Fruit fly (Drosophila melanogaster): ENCODE data around the gene AIF.

The AIF gene

dm6 chr2L:2168184-2168893 lies 16.8 kb downstream of the AIF start (continued):
- TF ChIP-seq hb (GFP tag; IDR thresholded peaks at IDR 0.05; ENCODE audit: partially characterized antibody) (no peak), CG12219 (GFP tag; optimal IDR thresholded peaks at IDR 0.05) (peak; percentile 63), CG4404 (GFP tag; IDR thresholded peaks at IDR 0.05) (no peak), CG10267 (tag; optimal IDR thresholded peaks at IDR 0.05) (no peak), Eip74EF (GFP tag; optimal IDR thresholded peaks at IDR 0.05) (no peak), Chrac-16 (GFP tag; optimal IDR thresholded peaks at IDR 0.05) (no peak), CG3407 (GFP tag; optimal IDR thresholded peaks at IDR 0.05) (peak; percentile 20), Sin3A (optimal IDR thresholded peaks at IDR 0.05) (no peak), CG6765 (GFP tag; optimal IDR thresholded peaks at IDR 0.05) (peak; percentile 29), jumu (GFP tag; optimal IDR thresholded peaks at IDR 0.05) (no peak), CG6272 (GFP tag; IDR thresholded peaks at IDR 0.05) (no peak), grau (tag; optimal IDR thresholded peaks at IDR 0.05) (no peak), bcd (GFP tag; optimal IDR thresholded peaks at IDR 0.05) (no peak), CG10462 (GFP tag; optimal IDR thresholded peaks at IDR 0.05) (no peak), CG5245 (GFP tag; optimal IDR thresholded peaks at IDR 0.05) (no peak), CG2120 (GFP tag; optimal IDR thresholded peaks at IDR 0.05) (no peak), Doc3 (GFP tag; IDR thresholded peaks at IDR 0.05; ENCODE audit: partially characterized antibody) (no peak), Bgb (GFP tag; IDR thresholded peaks at IDR 0.05; ENCODE audit: partially characterized antibody) (no peak), pum (GFP tag; optimal IDR thresholded peaks at IDR 0.05) (no peak), CG9215 (GFP tag; IDR thresholded peaks at IDR 0.05) (no peak), CG11695 (GFP tag; IDR thresholded peaks at IDR 0.05) (no peak), CG17361 (GFP tag; IDR thresholded peaks at IDR 0.05) (no peak), ato (GFP tag; IDR thresholded peaks at IDR 0.05; ENCODE audit: partially characterized antibody) (no peak), croc (GFP tag; conservative IDR thresholded peaks at IDR 0.05) (no peak), CG17186 (GFP tag; optimal IDR thresholded peaks at IDR 0.05) (no peak), Poxn (GFP tag; IDR thresholded peaks at IDR 0.05) (no peak), CG11247 (GFP tag; IDR thresholded peaks at IDR 0.05) (no peak), repo (GFP tag; optimal IDR thresholded peaks at IDR 0.05) (no peak), Hr3 (GFP tag; optimal IDR thresholded peaks at IDR 0.05) (no peak), Usf (GFP tag; optimal IDR thresholded peaks at IDR 0.05) (no peak), sc (optimal IDR thresholded peaks at IDR 0.05) (no peak), sc (GFP tag; optimal IDR thresholded peaks at IDR 0.05) (no peak), mirr (GFP tag; optimal IDR thresholded peaks at IDR 0.05) (peak; percentile 92), CG12104 (GFP tag; optimal IDR thresholded peaks at IDR 0.05) (no peak), CG4820 (GFP tag; optimal IDR thresholded peaks at IDR 0.05) (no peak), Meics (GFP tag; optimal IDR thresholded peaks at IDR 0.05) (peak; percentile 40), ab (GFP tag; optimal IDR thresholded peaks at IDR 0.05) (no peak), CG31224 (GFP tag; IDR thresholded peaks at IDR 0.05) (no peak), gfzf (GFP tag; optimal IDR thresholded peaks at IDR 0.05) (no peak), tup (GFP tag; optimal IDR thresholded peaks at IDR 0.05) (no peak), CrebB (tag; optimal IDR thresholded peaks at IDR 0.05) (peak; percentile 62), Mes4 (GFP tag; optimal IDR thresholded peaks at IDR 0.05) (no peak), Sry-β (GFP tag; optimal IDR thresholded peaks at IDR 0.05) (no peak), CkIIα-i1 (GFP tag; IDR thresholded peaks at IDR 0.05) (no peak), Gsc (GFP tag; IDR thresholded peaks at IDR 0.05) (no peak), CG10366 (GFP tag; IDR thresholded peaks at IDR 0.05) (no peak), CG12071 (GFP tag; optimal IDR thresholded peaks at IDR 0.05) (peak; percentile 74), CG3726 (GFP tag; IDR thresholded peaks at IDR 0.05) (no peak), ATbp (GFP tag; optimal IDR thresholded peaks at IDR 0.05) (peak; percentile 77), CG7963 (GFP tag; IDR thresholded peaks at IDR 0.05; ENCODE audit: partially characterized antibody) (no peak), Sry-δ (GFP tag; optimal IDR thresholded peaks at IDR 0.05) (no peak)
